Worm (Caenorhabditis elegans): ENCODE data around the gene C09G5.7.

Gene C09G5.7

ce11 chrII:10714262-10714933, at the start of gene C09G5.7, which contains the start of gene dph-2:
Gene C09G5.7, plus strand, starts transcription at chrII:10714883.
Gene dph-2, minus strand, starts transcription at chrII:10714297.
- no peak for TF ChIP-seq ztf-26 (tag; optimal IDR thresholded peaks at IDR 0.05)
- TF ChIP-seq dpff-1 (tag; optimal IDR thresholded peaks at IDR 0.05) = no peak
- no peak for TF ChIP-seq zfh-2 (GFP tag; conservative IDR thresholded peaks at IDR 0.05)
- no peak for TF ChIP-seq nfyb-1 (GFP tag; IDR thresholded peaks at IDR 0.05)
- no peak for TF ChIP-seq ceh-100 (GFP tag; IDR thresholded peaks at IDR 0.05)
- no peak for TF ChIP-seq pbrm-1 (GFP tag; IDR thresholded peaks at IDR 0.05)
- TF ChIP-seq gei-17 (GFP tag; optimal IDR thresholded peaks at IDR 0.05) = no peak
- TF ChIP-seq madf-10 (tag; optimal IDR thresholded peaks at IDR 0.05) = no peak
- TF ChIP-seq mxl-1 (tag; optimal IDR thresholded peaks at IDR 0.05) = no peak
- peak; percentile 87 for TF ChIP-seq lin-54 (GFP tag; optimal IDR thresholded peaks at IDR 0.05)
- no peak for TF ChIP-seq dox-1 (GFP tag; IDR thresholded peaks at IDR 0.05)
- TF ChIP-seq ceh-27 (GFP tag; optimal IDR thresholded peaks at IDR 0.05) = no peak
- no peak for TF ChIP-seq hlh-12 (tag; optimal IDR thresholded peaks at IDR 0.05)
- TF ChIP-seq sptf-2 (GFP tag; optimal IDR thresholded peaks at IDR 0.05) = no peak
- TF ChIP-seq pha-4 (tag; optimal IDR thresholded peaks at IDR 0.05) = no peak
- 0 out of 2 replicates have a peak, but pooled peaks have one; percentile 16 for TF ChIP-seq madf-8 (GFP tag; conservative IDR thresholded peaks at IDR 0.05)
- TF ChIP-seq ceh-58 (GFP tag; IDR thresholded peaks at IDR 0.05) = no peak
- no peak for TF ChIP-seq lag-1 (GFP tag; IDR thresholded peaks at IDR 0.05)
- TF ChIP-seq xnd-1 (tag; optimal IDR thresholded peaks at IDR 0.05) = peak; percentile 10
- peak; percentile 56 for TF ChIP-seq lsl-1 (GFP tag; optimal IDR thresholded peaks at IDR 0.05)
- no peak for TF ChIP-seq F33H1.4 (GFP tag; IDR thresholded peaks at IDR 0.05)
- TF ChIP-seq hmg-1.2 (GFP tag; IDR thresholded peaks at IDR 0.05) = no peak
- no peak for TF ChIP-seq egrh-3 (GFP tag; IDR thresholded peaks at IDR 0.05)
- no peak for TF ChIP-seq ztf-22 (GFP tag; optimal IDR thresholded peaks at IDR 0.05)
- no peak for TF ChIP-seq lsy-27 (tag; optimal IDR thresholded peaks at IDR 0.05; ENCODE audit: borderline replicate concordance, insufficient read depth)
- no peak for TF ChIP-seq zim-3 (tag; optimal IDR thresholded peaks at IDR 0.05)
- peak; percentile 69 for TF ChIP-seq dpl-1 (GFP tag; optimal IDR thresholded peaks at IDR 0.05)
- peak; percentile 64 for TF ChIP-seq efl-1 (GFP tag; optimal IDR thresholded peaks at IDR 0.05)
- no peak for TF ChIP-seq let-526 (GFP tag; IDR thresholded peaks at IDR 0.05)
- TF ChIP-seq nhr-179 (tag; optimal IDR thresholded peaks at IDR 0.05) = no peak
- no peak for TF ChIP-seq attf-5 (GFP tag; optimal IDR thresholded peaks at IDR 0.05)
- TF ChIP-seq F55B11.4 (tag; optimal IDR thresholded peaks at IDR 0.05; ENCODE audit: borderline replicate concordance, insufficient read depth) = no peak
- TF ChIP-seq lin-35 (GFP tag; optimal IDR thresholded peaks at IDR 0.05) = peak in 2 of 3 experiments; percentile 31 to 37
- peak; percentile 47; the same call in 1 of the 2 replicates for TF ChIP-seq madf-6 (GFP tag; IDR thresholded peaks at IDR 0.05)
- no peak for TF ChIP-seq ekl-4 (GFP tag; IDR thresholded peaks at IDR 0.05)
- no peak for TF ChIP-seq ztf-6 (GFP tag; IDR thresholded peaks at IDR 0.05)
- TF ChIP-seq Y53F4B.3 (GFP tag; IDR thresholded peaks at IDR 0.05) = no peak
- no peak for TF ChIP-seq hsf-1 (GFP tag; IDR thresholded peaks at IDR 0.05)

ce11 chrII:10665031-10665430, 49.7 kb upstream of the C09G5.7 start, which contains the start of gene D2089.3:
Gene D2089.3, minus strand, starts transcription at chrII:10665131.
- TF ChIP-seq efl-1 (GFP tag; optimal IDR thresholded peaks at IDR 0.05) (no peak), lsy-27 (tag; optimal IDR thresholded peaks at IDR 0.05; ENCODE audit: borderline replicate concordance, insufficient read depth) (no peak), aptf-3 (GFP tag; IDR thresholded peaks at IDR 0.05) (no peak), fkh-3 (tag; optimal IDR thresholded peaks at IDR 0.05) (no peak), F39B2.1 (GFP tag; IDR thresholded peaks at IDR 0.05) (no peak), F52B5.7 (tag; optimal IDR thresholded peaks at IDR 0.05) (no peak), dpl-1 (GFP tag; optimal IDR thresholded peaks at IDR 0.05) (no peak), F49E8.2 (tag; optimal IDR thresholded peaks at IDR 0.05; ENCODE audit: insufficient read depth) (no peak), ceh-40 (GFP tag; IDR thresholded peaks at IDR 0.05) (no peak), nhr-179 (tag; optimal IDR thresholded peaks at IDR 0.05) (no peak)
